Fruit fly (Drosophila melanogaster) whole organism, embryonic: ENCODE results near the gene CG42579.
A peak's percentile ranks its signal among the peaks of the same experiment; 100 is the strongest.

Source experiments
- Blimp-1 ChIP-seq: fragments of 200-800 bp; sonication (Bioruptor generic); optimal IDR thresholded peaks from 3 replicates; lab custom pipeline; 2018; ENCODE audit warnings: missing biosample characterization, missing genetic modification characterization, mild to moderate bottlenecking, moderate library complexity, missing genetic modification reagents
- CG10267 ChIP-seq: fragments of 200-800 bp; sonication (Bioruptor generic); optimal IDR thresholded peaks from 2 replicates; lab custom pipeline; 2018; ENCODE audit warnings: missing biosample characterization, mild to moderate bottlenecking, missing genetic modification characterization, moderate library complexity
- CG11456 ChIP-seq: fragments of 200-800 bp; sonication (Bioruptor generic); IDR thresholded peaks from 3 replicates; pipeline ENCODE4 v1.3.6; 2022; ENCODE audit warnings: missing biosample characterization, missing genetic modification characterization
- CG11695 ChIP-seq: fragments of 200-800 bp; sonication (Bioruptor generic); IDR thresholded peaks from 3 replicates; pipeline ENCODE4 v1.3.6; 2022; ENCODE audit warnings: missing biosample characterization, missing genetic modification characterization
- CG11696 ChIP-seq: fragments of 200-800 bp; sonication (Bioruptor generic); IDR thresholded peaks from 2 replicates; pipeline ENCODE4 v1.3.6; 2022; ENCODE audit warnings: missing biosample characterization, missing genetic modification characterization
- CG12236 ChIP-seq: fragments of 200-800 bp; sonication (Bioruptor generic); optimal IDR thresholded peaks from 2 replicates; lab custom pipeline; 2016; ENCODE audit warnings: missing biosample characterization, missing genetic modification characterization
- CG12391 ChIP-seq: fragments of 200-800 bp; sonication (Bioruptor generic); optimal IDR thresholded peaks from 3 replicates; lab custom pipeline; 2018; ENCODE audit warnings: missing biosample characterization, mild to moderate bottlenecking, missing genetic modification characterization, moderate library complexity
- CG13775 ChIP-seq: fragments of 200-800 bp; sonication (Bioruptor generic); optimal IDR thresholded peaks from 3 replicates; lab custom pipeline; 2017; ENCODE audit warnings: missing biosample characterization, mild to moderate bottlenecking, missing genetic modification characterization
- CG14441 ChIP-seq: fragments of 200-800 bp; sonication (Bioruptor generic); IDR thresholded peaks from 2 replicates; pipeline ENCODE4 v1.3.6; 2022; ENCODE audit warnings: missing biosample characterization, missing genetic modification characterization
- CG14965 ChIP-seq: fragments of 200-800 bp; sonication (Bioruptor generic); optimal IDR thresholded peaks from 2 replicates; lab custom pipeline; 2016; ENCODE audit warnings: missing biosample characterization, missing genetic modification characterization, borderline replicate concordance
- CG17385 ChIP-seq: fragments of 200-800 bp; sonication (Bioruptor generic); optimal IDR thresholded peaks from 3 replicates; lab custom pipeline; 2018; ENCODE audit warnings: missing biosample characterization, mild to moderate bottlenecking, missing genetic modification characterization
- CG2712 ChIP-seq: fragments of 200-800 bp; optimal IDR thresholded peaks from 3 replicates; lab custom pipeline; 2019; ENCODE audit warnings: missing biosample characterization, mild to moderate bottlenecking, missing genetic modification characterization, moderate library complexity
- CG30403 ChIP-seq: fragments of 200-800 bp; sonication (Bioruptor generic); optimal IDR thresholded peaks from 3 replicates; lab custom pipeline; 2016; ENCODE audit warnings: missing biosample characterization, missing genetic modification characterization
- CG5245 ChIP-seq: fragments of 200-800 bp; sonication (Bioruptor generic); optimal IDR thresholded peaks from 3 replicates; lab custom pipeline; 2016; ENCODE audit warnings: missing biosample characterization, missing genetic modification characterization
- CG7839 ChIP-seq: fragments of 200-800 bp; sonication (Bioruptor generic); optimal IDR thresholded peaks from 3 replicates; lab custom pipeline; 2018; ENCODE audit warnings: missing biosample characterization, mild to moderate bottlenecking, missing genetic modification characterization, moderate library complexity
- CG9437 ChIP-seq: fragments of 200-800 bp; sonication (Bioruptor generic); optimal IDR thresholded peaks from 2 replicates; lab custom pipeline; 2018; ENCODE audit warnings: missing biosample characterization, mild to moderate bottlenecking, missing genetic modification characterization
- CG9817 ChIP-seq: fragments of 200-800 bp; sonication (Bioruptor generic); optimal IDR thresholded peaks from 2 replicates; lab custom pipeline; 2018; ENCODE audit warnings: missing biosample characterization, mild to moderate bottlenecking, missing genetic modification characterization, moderate library complexity
- CoRest ChIP-seq: fragments of 200-800 bp; sonication (Bioruptor generic); optimal IDR thresholded peaks from 3 replicates; lab custom pipeline; 2018; ENCODE audit warnings: missing biosample characterization, mild to moderate bottlenecking, missing genetic modification characterization, moderate library complexity
- D19A ChIP-seq: fragments of 200-800 bp; optimal IDR thresholded peaks from 3 replicates; lab custom pipeline; 2019; ENCODE audit warnings: missing biosample characterization, mild to moderate bottlenecking, missing genetic modification characterization, moderate library complexity
- Drgx ChIP-seq: fragments of 200-800 bp; sonication (Bioruptor generic); IDR thresholded peaks from 2 replicates; pipeline ENCODE4 v1.3.6; 2022; ENCODE audit warnings: missing biosample characterization, missing genetic modification characterization
- E2f2 ChIP-seq: fragments of 200-800 bp; sonication (Bioruptor generic); IDR thresholded peaks from 2 replicates; pipeline ENCODE4 v1.3.6; 2022; ENCODE audit warnings: missing biosample characterization, missing genetic modification characterization
- HmgD ChIP-seq: fragments of 200-800 bp; sonication (Bioruptor generic); optimal IDR thresholded peaks from 3 replicates; lab custom pipeline; 2016; ENCODE audit warnings: missing biosample characterization, missing genetic modification characterization
- Hmr ChIP-seq: fragments of 200-800 bp; sonication (Bioruptor generic); optimal IDR thresholded peaks from 3 replicates; lab custom pipeline; 2017; ENCODE audit warnings: mild to moderate bottlenecking, missing biosample characterization, missing genetic modification reagents, missing genetic modification characterization
- Hsf ChIP-seq: fragments of 200-800 bp; sonication (Bioruptor generic); optimal IDR thresholded peaks from 3 replicates; lab custom pipeline; 2016; ENCODE audit warnings: missing biosample characterization, missing genetic modification characterization
- Lpt ChIP-seq: fragments of >200 bp; optimal IDR thresholded peaks from 2 replicates; lab custom pipeline; 2018; ENCODE audit warnings: missing biosample characterization, missing genetic modification characterization
- NfI ChIP-seq: fragments of 200-800 bp; sonication (Bioruptor generic); optimal IDR thresholded peaks from 3 replicates; lab custom pipeline; 2018; ENCODE audit warnings: missing biosample characterization, mild to moderate bottlenecking, missing genetic modification characterization, moderate library complexity
- ara ChIP-seq: fragments of 200-800 bp; sonication (Bioruptor generic); IDR thresholded peaks from 2 replicates; pipeline ENCODE4 v1.3.6; 2022; ENCODE audit warnings: missing biosample characterization, missing genetic modification characterization
- bcd ChIP-seq: fragments of 200-800 bp; sonication (Bioruptor generic); optimal IDR thresholded peaks from 2 replicates; lab custom pipeline; 2017; ENCODE audit warnings: missing biosample characterization, mild to moderate bottlenecking, missing genetic modification characterization
- bsh ChIP-seq, 2 experiments: fragments of 200-800 bp; sonication (Bioruptor generic); optimal IDR thresholded peaks; 2 replicates each; lab custom pipeline; 2017 to 2018; ENCODE audit warnings: mild to moderate bottlenecking in 2 of 2, missing biosample characterization in 2 of 2, missing genetic modification characterization in 2 of 2, moderate library complexity in 1 of 2
- caup ChIP-seq: fragments of 200-800 bp; sonication (Bioruptor generic); optimal IDR thresholded peaks from 3 replicates; lab custom pipeline; 2017; ENCODE audit warnings: missing biosample characterization, mild to moderate bottlenecking, missing genetic modification characterization, moderate library complexity; ENCODE audit not compliant: severe bottlenecking
- ci ChIP-seq: fragments of 200-800 bp; sonication (Bioruptor generic); IDR thresholded peaks from 3 replicates; pipeline ENCODE4 v1.3.6; 2022; ENCODE audit warnings: missing biosample characterization, missing genetic modification characterization
- croc ChIP-seq: fragments of 200-800 bp; sonication (Bioruptor generic); conservative IDR thresholded peaks from 3 replicates; pipeline ENCODE4 v1.3.6; 2022; ENCODE audit warnings: missing biosample characterization, missing genetic modification characterization
- dati ChIP-seq: fragments of 200-800 bp; sonication (Bioruptor generic); IDR thresholded peaks from 2 replicates; pipeline ENCODE4 v1.3.6; 2022; ENCODE audit warnings: missing biosample characterization, missing genetic modification characterization
- dpn ChIP-seq, 2 experiments: fragments of 200-800 bp; sonication (Bioruptor generic); optimal IDR thresholded peaks; 3 replicates each; lab custom pipeline; 2016; ENCODE audit warnings: missing biosample characterization in 2 of 2, missing genetic modification characterization in 2 of 2
- eve ChIP-seq, 2 experiments: fragments of >200 bp; optimal IDR thresholded peaks; 2 replicates each; lab custom pipeline; 2017; ENCODE audit warnings: missing biosample characterization in 2 of 2, missing genetic modification characterization in 2 of 2
- fd3F ChIP-seq: fragments of 200-800 bp; sonication (Bioruptor generic); optimal IDR thresholded peaks from 2 replicates; lab custom pipeline; 2018; ENCODE audit warnings: missing biosample characterization, mild to moderate bottlenecking, missing genetic modification characterization, moderate library complexity
- fd96Cb ChIP-seq: fragments of 200-800 bp; sonication (Bioruptor generic); optimal IDR thresholded peaks from 2 replicates; lab custom pipeline; 2018; ENCODE audit warnings: missing biosample characterization, mild to moderate bottlenecking, missing genetic modification characterization, moderate library complexity
- gcm ChIP-seq: fragments of 200-800 bp; sonication (Bioruptor generic); optimal IDR thresholded peaks from 2 replicates; lab custom pipeline; 2019; ENCODE audit warnings: missing biosample characterization, mild to moderate bottlenecking, missing genetic modification characterization, moderate library complexity
- gem ChIP-seq: fragments of 200-800 bp; sonication (Bioruptor generic); optimal IDR thresholded peaks from 2 replicates; lab custom pipeline; 2019; ENCODE audit warnings: missing biosample characterization, mild to moderate bottlenecking, missing genetic modification characterization, moderate library complexity
- ken ChIP-seq: fragments of 200-800 bp; sonication (Bioruptor generic); IDR thresholded peaks from 3 replicates; pipeline ENCODE4 v1.3.6; 2022; ENCODE audit warnings: missing biosample characterization, missing genetic modification characterization
- lab ChIP-seq: fragments of 200-800 bp; sonication (Bioruptor generic); optimal IDR thresholded peaks from 3 replicates; lab custom pipeline; 2017; ENCODE audit warnings: missing biosample characterization, missing genetic modification characterization, mild to moderate bottlenecking, moderate library complexity, missing genetic modification reagents
- lilli ChIP-seq: fragments of 200-800 bp; sonication (Bioruptor generic); optimal IDR thresholded peaks from 3 replicates; lab custom pipeline; 2016; ENCODE audit warnings: missing biosample characterization, missing genetic modification characterization
- ro ChIP-seq: fragments of 200-800 bp; sonication (Bioruptor generic); IDR thresholded peaks from 2 replicates; pipeline ENCODE4 v1.3.6; 2022; ENCODE audit warnings: missing biosample characterization, missing genetic modification characterization
- row ChIP-seq: fragments of 200-800 bp; sonication (Bioruptor generic); IDR thresholded peaks from 3 replicates; pipeline ENCODE4 v1.3.6; 2022; ENCODE audit warnings: missing biosample characterization, missing genetic modification characterization
- sens ChIP-seq: fragments of 200-800 bp; sonication (Bioruptor generic); peaks from one replicate; lab custom pipeline; 2016; ENCODE audit warnings: missing biosample characterization, missing genetic modification characterization
- shn ChIP-seq: fragments of 200-800 bp; sonication (Bioruptor generic); optimal IDR thresholded peaks from 3 replicates; lab custom pipeline; 2016; ENCODE audit warnings: missing biosample characterization, missing genetic modification characterization
- sna ChIP-seq: fragments of 200-800 bp; sonication (Bioruptor generic); IDR thresholded peaks from 2 replicates; pipeline ENCODE4 v1.3.6; 2022; ENCODE audit warnings: missing biosample characterization, missing genetic modification characterization; ENCODE audit not compliant: partially characterized antibody
- tx ChIP-seq: fragments of 200-800 bp; sonication (Bioruptor generic); optimal IDR thresholded peaks from 2 replicates; lab custom pipeline; 2016; ENCODE audit warnings: missing biosample characterization, missing genetic modification characterization

CG42579 gene

dm6 chrX:20507785-20508184, 19.6 kb upstream of the CG42579 start (continued):
- TF ChIP-seq caup (GFP tag; lab: Kevin White, UChicago) (peak; percentile 40), ro (GFP tag; lab: Robert Waterston, UW) (no peak), CG11456 (GFP tag; lab: Robert Waterston, UW) (0 out of 3 replicates have a peak, but pooled peaks have one; percentile 55), sna (GFP tag; lab: Robert Waterston, UW) (no peak), dpn (GFP tag; optimal IDR thresholded peaks at IDR 0.05; lab: Kevin White, UChicago) (peak; percentile 22 to 61), CoRest (peak; percentile 53), Drgx (GFP tag; lab: Robert Waterston, UW) (peak; percentile 61; the same call in 1 of the 2 replicates), CG7839 (tag; lab: Kevin White, UChicago) (peak; percentile 51), CG9817 (tag; lab: Kevin White, UChicago) (peak; percentile 25), Hsf (GFP tag; lab: Kevin White, UChicago) (peak; percentile 29), fd96Cb (tag; lab: Kevin White, UChicago) (peak; percentile 37), CG11695 (peak; percentile 47; the same call in 1 of the 3 replicates), CG5245 (peak; percentile 14), NfI (GFP tag; lab: Kevin White, UChicago) (peak; percentile 49), ken (GFP tag; lab: Robert Waterston, UW) (no peak), ara (GFP tag; lab: Robert Waterston, UW) (peak; percentile 14; the same call in 1 of the 2 replicates), E2f2 (peak; percentile 34), bcd (GFP tag; lab: Kevin White, UChicago) (peak; percentile 53), lab (GFP tag; lab: Kevin White, UChicago) (peak; percentile 68), HmgD (GFP tag; lab: Kevin White, UChicago) (no peak), CG14965 (GFP tag; lab: Kevin White, UChicago) (no peak), gcm (GFP tag; lab: Kevin White, UChicago) (no peak), croc (GFP tag; lab: Robert Waterston, UW) (peak; percentile 17; the same call in 1 of the 3 replicates), fd3F (GFP tag; lab: Kevin White, UChicago) (peak; percentile 17), shn (GFP tag; lab: Kevin White, UChicago) (peak; percentile 9), row (peak; percentile 65), CG12391 (peak; percentile 34), gem (peak; percentile 68), CG13775 (GFP tag; lab: Kevin White, UChicago) (peak; percentile 5)

- TF ChIP-seq sens (GFP tag; lab: Kevin White, UChicago) (peak; percentile 79), CG12236 (GFP tag; lab: Kevin White, UChicago) (no peak), D19A (tag; lab: Kevin White, UChicago) (peak; percentile 14), tx (GFP tag; lab: Kevin White, UChicago) (no peak), Hmr (GFP tag; lab: Kevin White, UChicago) (peak; percentile 14), CG10267 (peak; percentile 2), Blimp-1 (GFP tag; lab: Kevin White, UChicago) (peak; percentile 20), CG14441 (peak; percentile 31; the same call in 1 of the 2 replicates), dati (GFP tag; lab: Robert Waterston, UW) (no peak), Lpt (GFP tag; lab: Kevin White, UChicago) (no peak), lilli (GFP tag; lab: Kevin White, UChicago) (peak; percentile 12), bsh (GFP tag; optimal IDR thresholded peaks at IDR 0.05; lab: Kevin White, UChicago) (peak in 1 of 2 experiments; percentile 36), CG11696 (GFP tag; lab: Robert Waterston, UW) (peak; percentile 90), CG30403 (GFP tag; lab: Kevin White, UChicago) (peak; percentile 33), CG2712 (tag; lab: Kevin White, UChicago) (peak; percentile 45), CG17385 (GFP tag; lab: Kevin White, UChicago) (peak; percentile 81), eve (GFP tag; optimal IDR thresholded peaks at IDR 0.05; lab: Kevin White, UChicago) (peak in 1 of 2 experiments; percentile 22), CG9437 (GFP tag; lab: Kevin White, UChicago) (no peak), ci (GFP tag; lab: Robert Waterston, UW) (peak; percentile 37; the same call in 1 of the 3 replicates)
Observed at dm6 chrX:20509535-20510424, 17.7 kb upstream of the CG42579 start.
